Fruit fly (Drosophila melanogaster) whole organism, embryonic: ENCODE results near the gene ph-p.
A peak's percentile ranks its signal among the peaks of the same experiment; 100 is the strongest.

ENCODE experiments used
- Asciz ChIP-seq: fragments of 200-800 bp; sonication (Bioruptor generic); optimal IDR thresholded peaks from 2 replicates; lab custom pipeline; 2017; ENCODE audit warnings: missing biosample characterization, mild to moderate bottlenecking, missing genetic modification characterization, missing genetic modification reagents
- Bdp1 ChIP-seq: fragments of 200-800 bp; sonication (Bioruptor generic); optimal IDR thresholded peaks from 3 replicates; lab custom pipeline; 2016; ENCODE audit warnings: missing biosample characterization, missing genetic modification characterization
- CG12391 ChIP-seq: fragments of 200-800 bp; sonication (Bioruptor generic); optimal IDR thresholded peaks from 3 replicates; lab custom pipeline; 2018; ENCODE audit warnings: missing biosample characterization, mild to moderate bottlenecking, missing genetic modification characterization, moderate library complexity
- CG12659 ChIP-seq: fragments of 200-800 bp; sonication (Bioruptor generic); optimal IDR thresholded peaks from 3 replicates; lab custom pipeline; 2017; ENCODE audit warnings: mild to moderate bottlenecking, missing biosample characterization, missing genetic modification reagents, missing genetic modification characterization
- CG12769 ChIP-seq: fragments of 200-800 bp; sonication (Bioruptor generic); optimal IDR thresholded peaks from 2 replicates; lab custom pipeline; 2019; ENCODE audit warnings: missing biosample characterization, mild to moderate bottlenecking, missing genetic modification characterization, moderate library complexity
- CG13296 ChIP-seq: fragments of 200-800 bp; sonication (Bioruptor generic); optimal IDR thresholded peaks from 3 replicates; lab custom pipeline; 2018; ENCODE audit warnings: missing biosample characterization, mild to moderate bottlenecking, missing genetic modification characterization
- CG13624 ChIP-seq: fragments of 200-800 bp; sonication (Bioruptor generic); optimal IDR thresholded peaks from 2 replicates; lab custom pipeline; 2016; ENCODE audit warnings: missing biosample characterization, missing genetic modification characterization
- CG14441 ChIP-seq: fragments of 200-800 bp; sonication (Bioruptor generic); IDR thresholded peaks from 2 replicates; pipeline ENCODE4 v1.3.6; 2022; ENCODE audit warnings: missing biosample characterization, missing genetic modification characterization
- CG1529 ChIP-seq: fragments of 200-800 bp; sonication (Bioruptor generic); optimal IDR thresholded peaks from 3 replicates; lab custom pipeline; 2018; ENCODE audit warnings: missing biosample characterization, missing genetic modification characterization
- CG16779 ChIP-seq: fragments of 200-800 bp; sonication (Bioruptor generic); IDR thresholded peaks from 2 replicates; pipeline ENCODE4 v1.3.6; 2022; ENCODE audit warnings: missing biosample characterization, missing genetic modification characterization
- CG18262 ChIP-seq: fragments of 200-800 bp; optimal IDR thresholded peaks from 3 replicates; lab custom pipeline; 2019; ENCODE audit warnings: missing biosample characterization, mild to moderate bottlenecking, missing genetic modification characterization, moderate library complexity
- CG18476 ChIP-seq: fragments of 200-800 bp; sonication (Bioruptor generic); optimal IDR thresholded peaks from 2 replicates; lab custom pipeline; 2016; ENCODE audit warnings: missing biosample characterization, mild to moderate bottlenecking, missing genetic modification characterization
- CG2129 ChIP-seq: fragments of 200-800 bp; sonication (Bioruptor generic); IDR thresholded peaks from 2 replicates; pipeline ENCODE4 v1.3.6; 2022; ENCODE audit warnings: missing biosample characterization, missing genetic modification characterization; ENCODE audit not compliant: partially characterized antibody
- CG33213 ChIP-seq: fragments of 200-800 bp; sonication (Bioruptor generic); optimal IDR thresholded peaks from 3 replicates; lab custom pipeline; 2016; ENCODE audit warnings: missing biosample characterization, missing genetic modification characterization
- CG3407 ChIP-seq: fragments of 200-800 bp; sonication (Bioruptor generic); optimal IDR thresholded peaks from 2 replicates; lab custom pipeline; 2018; ENCODE audit warnings: missing biosample characterization, mild to moderate bottlenecking, missing genetic modification characterization
- CG34422 ChIP-seq: fragments of 200-800 bp; sonication (Bioruptor generic); IDR thresholded peaks from 3 replicates; pipeline ENCODE4 v1.3.6; 2022; ENCODE audit warnings: missing biosample characterization, missing genetic modification characterization
- CG4820 ChIP-seq: fragments of 200-800 bp; sonication (Bioruptor generic); optimal IDR thresholded peaks from 3 replicates; lab custom pipeline; 2016; ENCODE audit warnings: missing biosample characterization, missing genetic modification characterization
- CG4854 ChIP-seq: fragments of 200-800 bp; sonication (Bioruptor generic); optimal IDR thresholded peaks from 2 replicates; lab custom pipeline; 2016; ENCODE audit warnings: missing biosample characterization, missing genetic modification characterization, inconsistent platforms
- CG6654 ChIP-seq: fragments of 200-800 bp; sonication (Bioruptor generic); optimal IDR thresholded peaks from 2 replicates; lab custom pipeline; 2017; ENCODE audit warnings: missing biosample characterization, mild to moderate bottlenecking, missing genetic modification characterization
- CG6689 ChIP-seq: fragments of 200-800 bp; sonication (Bioruptor generic); IDR thresholded peaks from 2 replicates; pipeline ENCODE4 v1.3.6; 2022; ENCODE audit warnings: missing biosample characterization, missing genetic modification characterization
- CG6791 ChIP-seq: fragments of 200-800 bp; sonication (Bioruptor generic); IDR thresholded peaks from 3 replicates; pipeline ENCODE4 v1.3.6; 2022; ENCODE audit warnings: missing biosample characterization, missing genetic modification characterization; ENCODE audit not compliant: partially characterized antibody
- CG6854 ChIP-seq: fragments of 200-800 bp; sonication (Bioruptor generic); optimal IDR thresholded peaks from 3 replicates; lab custom pipeline; 2017; ENCODE audit warnings: missing biosample characterization, mild to moderate bottlenecking, missing genetic modification characterization
- CG7357 ChIP-seq: fragments of 200-800 bp; sonication (Bioruptor generic); IDR thresholded peaks from 3 replicates; pipeline ENCODE4 v1.3.6; 2022; ENCODE audit warnings: missing biosample characterization, missing genetic modification characterization
- CG8281 ChIP-seq: fragments of 200-800 bp; sonication (Bioruptor generic); optimal IDR thresholded peaks from 2 replicates; lab custom pipeline; 2018; ENCODE audit warnings: missing biosample characterization, mild to moderate bottlenecking, missing genetic modification characterization, moderate library complexity
- Chrac-16 ChIP-seq: fragments of 200-800 bp; sonication (Bioruptor generic); optimal IDR thresholded peaks from 3 replicates; lab custom pipeline; 2016; ENCODE audit warnings: missing biosample characterization, missing genetic modification characterization
- D19A ChIP-seq: fragments of 200-800 bp; optimal IDR thresholded peaks from 3 replicates; lab custom pipeline; 2019; ENCODE audit warnings: missing biosample characterization, mild to moderate bottlenecking, missing genetic modification characterization, moderate library complexity
- MBD-R2 ChIP-seq: fragments of 200-800 bp; sonication (Bioruptor generic); IDR thresholded peaks from 2 replicates; pipeline ENCODE4 v1.3.6; 2022; ENCODE audit warnings: missing biosample characterization, missing genetic modification characterization
- NfI ChIP-seq: fragments of 200-800 bp; sonication (Bioruptor generic); optimal IDR thresholded peaks from 3 replicates; lab custom pipeline; 2018; ENCODE audit warnings: missing biosample characterization, mild to moderate bottlenecking, missing genetic modification characterization, moderate library complexity
- Rfx ChIP-seq: fragments of 200-800 bp; sonication (Bioruptor generic); IDR thresholded peaks from 2 replicates; pipeline ENCODE4 v1.3.6; 2022; ENCODE audit warnings: missing biosample characterization, missing genetic modification characterization
- Rx ChIP-seq: fragments of 200-800 bp; sonication (Bioruptor generic); IDR thresholded peaks from 2 replicates; pipeline ENCODE4 v1.3.6; 2022; ENCODE audit warnings: missing biosample characterization, missing genetic modification characterization
- Stat92E ChIP-seq, 3 experiments: fragments of >200 bp in 2 of 3; fragments of 200-800 bp in 1 of 3; sonication (Bioruptor generic) in 1 of 3; optimal IDR thresholded peaks; 2 replicates each; lab custom pipeline; 2017 to 2019; ENCODE audit warnings: missing biosample characterization in 3 of 3, missing genetic modification characterization in 3 of 3, mild to moderate bottlenecking in 1 of 3, moderate library complexity in 1 of 3
- bowl ChIP-seq: fragments of 200-800 bp; sonication (Bioruptor generic); IDR thresholded peaks from 2 replicates; pipeline ENCODE4 v1.3.6; 2022; ENCODE audit warnings: missing biosample characterization, missing genetic modification characterization
- emc ChIP-seq: fragments of 200-800 bp; sonication (Bioruptor generic); optimal IDR thresholded peaks from 2 replicates; lab custom pipeline; 2016; ENCODE audit warnings: missing biosample characterization, missing genetic modification characterization
- ems ChIP-seq: fragments of 200-800 bp; sonication (Bioruptor generic); optimal IDR thresholded peaks from 3 replicates; lab custom pipeline; 2016; ENCODE audit warnings: missing biosample characterization, missing genetic modification characterization
- esg ChIP-seq: fragments of 200-800 bp; sonication (Bioruptor generic); conservative IDR thresholded peaks from 2 replicates; pipeline ENCODE4 v1.3.6; 2022; ENCODE audit warnings: missing biosample characterization, missing genetic modification characterization
- fd102C ChIP-seq: fragments of 200-800 bp; sonication (Bioruptor generic); optimal IDR thresholded peaks from 2 replicates; lab custom pipeline; 2018; ENCODE audit warnings: missing biosample characterization, mild to moderate bottlenecking, missing genetic modification characterization, moderate library complexity
- gfzf ChIP-seq: fragments of 200-800 bp; sonication (Bioruptor generic); optimal IDR thresholded peaks from 2 replicates; lab custom pipeline; 2016; ENCODE audit warnings: missing biosample characterization, mild to moderate bottlenecking, missing genetic modification characterization, moderate library complexity
- insv ChIP-seq, 2 experiments: fragments of 200-800 bp; sonication (Bioruptor generic); optimal IDR thresholded peaks; 3 replicates each; lab custom pipeline; 2016 to 2018; ENCODE audit warnings: missing biosample characterization in 2 of 2, missing genetic modification characterization in 2 of 2
- jing ChIP-seq: fragments of 200-800 bp; sonication (Bioruptor generic); optimal IDR thresholded peaks from 2 replicates; lab custom pipeline; 2018; ENCODE audit warnings: missing biosample characterization, mild to moderate bottlenecking, missing genetic modification characterization
- jumu ChIP-seq: fragments of 200-800 bp; sonication (Bioruptor generic); optimal IDR thresholded peaks from 3 replicates; lab custom pipeline; 2016; ENCODE audit warnings: missing biosample characterization, missing genetic modification characterization
- pb ChIP-seq: fragments of 200-800 bp; sonication (Bioruptor generic); optimal IDR thresholded peaks from 3 replicates; lab custom pipeline; 2016; ENCODE audit warnings: missing biosample characterization, missing genetic modification characterization
- rib ChIP-seq: fragments of 200-800 bp; sonication (Bioruptor generic); IDR thresholded peaks from 2 replicates; pipeline ENCODE4 v1.3.6; 2022; ENCODE audit warnings: missing biosample characterization, missing genetic modification characterization
- sim ChIP-seq: fragments of 200-800 bp; sonication (Bioruptor generic); IDR thresholded peaks from 2 replicates; pipeline ENCODE4 v1.3.6; 2022; ENCODE audit warnings: missing biosample characterization, missing genetic modification characterization
- sisA ChIP-seq: fragments of 200-800 bp; sonication (Bioruptor generic); IDR thresholded peaks from 2 replicates; pipeline ENCODE4 v1.3.6; 2022; ENCODE audit warnings: missing biosample characterization, missing genetic modification characterization
- sna ChIP-seq: fragments of 200-800 bp; sonication (Bioruptor generic); IDR thresholded peaks from 2 replicates; pipeline ENCODE4 v1.3.6; 2022; ENCODE audit warnings: missing biosample characterization, missing genetic modification characterization; ENCODE audit not compliant: partially characterized antibody
- tgo ChIP-seq: fragments of 200-800 bp; sonication (Bioruptor generic); IDR thresholded peaks from 3 replicates; pipeline ENCODE4 v1.3.6; 2022; ENCODE audit warnings: missing biosample characterization, missing genetic modification characterization
- tin ChIP-seq: fragments of 200-800 bp; sonication (Bioruptor generic); optimal IDR thresholded peaks from 3 replicates; lab custom pipeline; 2016; ENCODE audit warnings: missing biosample characterization, missing genetic modification characterization
- twi ChIP-seq: fragments of 200-800 bp; optimal IDR thresholded peaks from 2 replicates; lab custom pipeline; 2019; ENCODE audit warnings: missing biosample characterization, mild to moderate bottlenecking, missing genetic modification characterization, moderate library complexity
- wor ChIP-seq: fragments of 200-800 bp; sonication (Bioruptor generic); IDR thresholded peaks from 2 replicates; pipeline ENCODE4 v1.3.6; 2022; ENCODE audit warnings: missing biosample characterization, missing genetic modification characterization

Gene ph-p

DNA sequence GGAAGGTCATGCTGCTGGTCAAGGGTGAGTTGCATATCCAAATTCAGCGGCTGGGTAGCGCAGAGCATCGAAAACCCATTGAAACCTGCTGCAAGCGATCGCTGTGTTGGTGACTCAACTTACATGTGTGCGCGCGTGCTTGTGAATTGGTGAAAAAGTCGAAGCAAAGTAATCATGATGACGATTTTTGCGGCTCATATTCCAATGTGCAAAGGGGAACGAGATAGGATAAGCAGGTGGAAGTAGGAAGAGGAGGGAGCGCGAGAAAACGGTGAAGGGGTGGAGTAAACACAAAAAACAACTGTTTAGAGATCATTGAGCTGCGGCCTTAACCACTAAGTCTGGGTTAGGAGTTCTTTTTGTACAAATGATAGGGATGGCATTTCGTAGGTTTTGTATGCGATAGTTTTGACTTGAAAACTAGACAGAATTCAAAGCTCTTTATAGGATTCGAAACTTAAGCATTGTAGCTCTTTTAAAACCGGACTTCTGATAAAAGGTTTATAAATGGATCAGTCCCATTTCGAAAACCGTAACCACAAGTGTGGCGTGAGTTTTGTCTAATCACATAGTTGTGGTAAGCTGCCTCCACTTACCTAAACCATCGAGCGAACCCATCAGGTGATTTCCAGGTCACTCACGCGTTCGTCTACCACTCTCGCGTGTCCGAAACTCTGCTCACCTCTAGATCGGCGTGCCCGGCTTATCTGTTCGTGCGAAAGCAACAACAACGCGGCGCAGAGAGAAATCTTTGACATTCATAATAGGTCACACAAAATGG lies 7.7 kb upstream of the ph-p start (continued):
- no peak for TF ChIP-seq CG4820 (GFP tag; lab: Kevin White, UChicago)
- no peak for TF ChIP-seq Chrac-16 (GFP tag; lab: Kevin White, UChicago)
- no peak for TF ChIP-seq CG3407
- TF ChIP-seq Asciz (GFP tag; lab: Kevin White, UChicago) = no peak
- no peak for TF ChIP-seq CG1529
- TF ChIP-seq insv (GFP tag; optimal IDR thresholded peaks at IDR 0.05; lab: Kevin White, UChicago) = peak in 1 of 2 experiments; percentile 23
- TF ChIP-seq Stat92E (GFP tag; optimal IDR thresholded peaks at IDR 0.05; lab: Kevin White, UChicago) = peak in 1 of 3 experiments; percentile 3
- TF ChIP-seq gfzf = peak; percentile 13
- TF ChIP-seq CG6689 (GFP tag; lab: Robert Waterston, UW) = peak; percentile 43; the same call in 1 of the 2 replicates
- no peak for TF ChIP-seq wor (GFP tag; lab: Robert Waterston, UW)
- peak; percentile 72 for TF ChIP-seq CG2129 (GFP tag; lab: Robert Waterston, UW)
- TF ChIP-seq CG18476 (GFP tag; lab: Kevin White, UChicago) = peak; percentile 33
- 0 out of 2 replicates have a peak, but pooled peaks have one; percentile 37 for TF ChIP-seq rib
- TF ChIP-seq CG13624 (GFP tag; lab: Kevin White, UChicago) = peak; percentile 61
- peak; percentile 23 for TF ChIP-seq NfI (GFP tag; lab: Kevin White, UChicago)
- TF ChIP-seq CG18262 (tag; lab: Kevin White, UChicago) = peak; percentile 37
- TF ChIP-seq CG8281 (tag; lab: Kevin White, UChicago) = no peak
- TF ChIP-seq twi (tag; lab: Kevin White, UChicago) = peak; percentile 6
- no peak for TF ChIP-seq CG16779 (GFP tag; lab: Robert Waterston, UW)
- TF ChIP-seq MBD-R2 (GFP tag; lab: Robert Waterston, UW) = no peak; the same call in none of the 2 replicates
- TF ChIP-seq CG6791 (GFP tag; lab: Robert Waterston, UW) = peak; percentile 62; the same call in 2 of the 3 replicates
- TF ChIP-seq D19A (tag; lab: Kevin White, UChicago) = no peak
- TF ChIP-seq pb (GFP tag; lab: Kevin White, UChicago) = peak; percentile 19
- TF ChIP-seq CG33213 (GFP tag; lab: Kevin White, UChicago) = no peak
- TF ChIP-seq CG6854 (GFP tag; lab: Kevin White, UChicago) = no peak
- peak; percentile 4 for TF ChIP-seq tin
- TF ChIP-seq Bdp1 (GFP tag; lab: Kevin White, UChicago) = no peak
- TF ChIP-seq jing (GFP tag; lab: Kevin White, UChicago) = peak; percentile 0
- TF ChIP-seq jumu (GFP tag; lab: Kevin White, UChicago) = peak; percentile 13
- TF ChIP-seq esg (GFP tag; lab: Robert Waterston, UW) = 0 out of 2 replicates have a peak, but pooled peaks have one; percentile 35
- no peak for TF ChIP-seq bowl
- TF ChIP-seq CG13296 = peak; percentile 31
- no peak for TF ChIP-seq CG34422
- no peak; the same call in 2 of the 3 replicates for TF ChIP-seq tgo (GFP tag; lab: Robert Waterston, UW)
- TF ChIP-seq sisA = peak; percentile 15; the same call in 1 of the 2 replicates
- peak; percentile 16; the same call in 1 of the 2 replicates for TF ChIP-seq CG14441
- peak; percentile 29 for TF ChIP-seq ems (GFP tag; lab: Kevin White, UChicago)
- TF ChIP-seq CG6654 (GFP tag; lab: Kevin White, UChicago) = no peak
- peak; percentile 75 for TF ChIP-seq sna (GFP tag; lab: Robert Waterston, UW)
- TF ChIP-seq CG12659 (GFP tag; lab: Kevin White, UChicago) = peak; percentile 21
- no peak for TF ChIP-seq Rx
- TF ChIP-seq CG12769 (tag; lab: Kevin White, UChicago) = no peak
- peak; percentile 38; the same call in 1 of the 3 replicates for TF ChIP-seq CG7357
- no peak for TF ChIP-seq sim
- TF ChIP-seq CG12391 (tag; lab: Kevin White, UChicago) = peak; percentile 49
- TF ChIP-seq fd102C = no peak
- TF ChIP-seq CG4854 (GFP tag; lab: Kevin White, UChicago) = no peak
- no peak for TF ChIP-seq emc
- TF ChIP-seq Rfx (GFP tag; lab: Robert Waterston, UW) = peak; percentile 74
